Worm (Caenorhabditis elegans): ENCODE data around the gene bkip-1.

ce11 chrII:14068607-14069006 is 32.5 kb upstream of the bkip-1 start, which contains the start of gene xrn-1:
- TF ChIP-seq T22C8.4 (GFP tag; IDR thresholded peaks at IDR 0.05) (no peak), ref-1 (GFP tag; conservative IDR thresholded peaks at IDR 0.05) (no peak)
